Fruit fly (Drosophila melanogaster) whole organism, wandering third instar larva: Measurements from ENCODE around the gene Axud1.

ENCODE experiments used
- Hr78 ChIP-seq: fragments of >200 bp; optimal IDR thresholded peaks from 2 replicates; lab custom pipeline; 2017; ENCODE audit warnings: missing biosample characterization, missing genetic modification characterization
- N ChIP-seq: fragments of >200 bp; optimal IDR thresholded peaks from 2 replicates; lab custom pipeline; 2018; ENCODE audit warnings: missing biosample characterization, missing external identifiers, missing genetic modification characterization
- Vsx2 ChIP-seq: fragments of 200-300, 225-300 bp; sonication (Bioruptor generic); optimal IDR thresholded peaks from 2 replicates; lab custom pipeline; 2018; ENCODE audit warnings: missing biosample characterization, missing genetic modification characterization; ENCODE audit not compliant: partially characterized antibody
- br ChIP-seq: fragments of 200-800 bp; sonication (Bioruptor generic); optimal IDR thresholded peaks from 2 replicates; lab custom pipeline; 2016; ENCODE audit warnings: missing biosample characterization, missing genetic modification characterization
- h ChIP-seq: fragments of 200-800 bp; sonication (Bioruptor generic); optimal IDR thresholded peaks from 3 replicates; lab custom pipeline; 2016; ENCODE audit warnings: missing biosample characterization, mild to moderate bottlenecking, missing genetic modification characterization
- pan ChIP-seq: fragments of >200 bp; optimal IDR thresholded peaks from 2 replicates; lab custom pipeline; 2017
- rgr ChIP-seq: fragments of 200-800 bp; sonication (Bioruptor generic); optimal IDR thresholded peaks from 3 replicates; lab custom pipeline; 2016; ENCODE audit warnings: missing biosample characterization, mild to moderate bottlenecking, missing genetic modification characterization

DNA sequence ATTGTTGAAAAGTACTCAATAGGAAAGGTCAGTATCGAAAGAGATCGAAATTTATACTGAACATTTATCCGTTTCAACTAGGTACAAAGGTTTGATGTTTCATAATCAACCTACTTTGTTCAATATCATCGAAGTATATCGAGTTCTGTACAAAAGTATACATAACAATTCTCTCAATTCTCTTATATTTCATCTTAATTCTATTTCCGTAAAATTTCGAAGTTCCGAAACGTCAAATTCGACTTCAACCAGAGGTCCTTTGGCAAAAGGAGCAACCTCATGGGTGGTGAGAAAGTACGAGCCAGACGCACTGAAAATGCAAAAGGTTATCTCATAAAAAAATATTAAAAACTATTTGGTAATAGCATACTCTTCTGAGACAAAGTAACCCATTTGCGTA lies 51.5 kb downstream of the Axud1 start, which contains the start of gene CG31948:
- TF ChIP-seq rgr (GFP tag; lab: Kevin White, UChicago): no peak
- no peak for TF ChIP-seq br (GFP tag; lab: Kevin White, UChicago)
- no peak for TF ChIP-seq Vsx2 (GFP tag; lab: Kevin White, UChicago)
- TF ChIP-seq Hr78 (GFP tag; lab: Kevin White, UChicago): no peak
- TF ChIP-seq h (GFP tag; lab: Kevin White, UChicago): no peak
- no peak for TF ChIP-seq pan (lab: Kevin White, UChicago)
- no peak for TF ChIP-seq N (GFP tag; lab: Kevin White, UChicago)
